Worm (Caenorhabditis elegans) whole organism, L2 larva: ENCODE results near the gene R05H10.3.

Experiments used
- R02D3.7 ChIP-seq: fragments of 150-350 bp; optimal IDR thresholded peaks from 2 replicates; lab custom pipeline; 2014; ENCODE audit warnings: missing biosample characterization, missing genetic modification characterization
- ceh-16 ChIP-seq: fragments of 150-350 bp; optimal IDR thresholded peaks from 2 replicates; lab custom pipeline; 2014; ENCODE audit warnings: missing biosample characterization, missing genetic modification characterization
- ceh-82 ChIP-seq: fragments of 150-350 bp; optimal IDR thresholded peaks from 2 replicates; lab custom pipeline; 2014; ENCODE audit warnings: missing biosample characterization, missing genetic modification characterization
- crh-2 ChIP-seq: sonication (generic microtip); optimal IDR thresholded peaks from 2 replicates; lab custom pipeline; 2017; ENCODE audit warnings: missing biosample characterization, missing genetic modification characterization
- nhr-237 ChIP-seq: fragments of 150-350 bp; optimal IDR thresholded peaks from 2 replicates; lab custom pipeline; 2014; ENCODE audit warnings: missing biosample characterization, missing genetic modification characterization
- nhr-25 ChIP-seq: fragments of 150-350 bp; sonication (generic microtip); optimal IDR thresholded peaks from 3 replicates; lab custom pipeline; 2014; ENCODE audit warnings: missing biosample characterization, missing genetic modification characterization
- sma-9 ChIP-seq, 2 experiments: fragments of 150-350 bp in 1 of 2; sonication (generic microtip) in 1 of 2; optimal IDR thresholded peaks; 2 replicates each; lab custom pipeline; 2014 to 2016; ENCODE audit warnings: missing genetic modification characterization in 2 of 2, mild to moderate bottlenecking in 1 of 2, missing biosample characterization in 1 of 2, missing compliant biosample characterization in 1 of 2, missing genetic modification reagents in 1 of 2, moderate library complexity in 1 of 2
- unc-39 ChIP-seq: fragments of 150-350 bp; optimal IDR thresholded peaks from 2 replicates; lab custom pipeline; 2014; ENCODE audit warnings: missing biosample characterization, missing genetic modification characterization
- unc-62 ChIP-seq: fragments of 150-350 bp; optimal IDR thresholded peaks from 2 replicates; lab custom pipeline; 2014; ENCODE audit warnings: missing biosample characterization, missing genetic modification reagents, missing genetic modification characterization
- ztf-11 ChIP-seq: sonication (generic microtip); optimal IDR thresholded peaks from 2 replicates; lab custom pipeline; 2017; ENCODE audit warnings: missing biosample characterization, missing genetic modification characterization

DNA sequence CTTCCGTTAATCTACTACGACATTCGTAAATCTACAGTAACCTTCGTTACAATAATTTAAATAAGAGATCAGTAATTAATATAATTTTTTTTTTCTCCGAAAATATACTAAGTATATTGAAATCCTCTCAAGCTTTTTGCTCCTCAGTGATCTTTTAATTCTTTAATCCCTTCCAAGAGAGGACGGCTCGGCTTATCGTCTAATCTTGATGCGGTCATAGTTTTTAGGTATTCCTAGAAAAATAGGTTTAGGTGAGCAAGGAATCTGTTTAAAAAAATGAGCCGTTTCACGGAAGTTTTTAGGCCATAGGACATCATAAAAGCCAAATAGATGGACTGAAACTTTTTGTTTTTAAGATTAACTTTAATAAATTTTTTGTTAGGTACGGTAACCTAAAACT lies 37.7 kb upstream of the R05H10.3 start:
- TF ChIP-seq unc-62 (GFP tag; lab: Kevin White, UChicago) (no peak), crh-2 (tag; lab: Kevin White, UChicago) (no peak), ztf-11 (no peak), sma-9 (GFP tag; optimal IDR thresholded peaks at IDR 0.05; lab: Kevin White, UChicago) (no peak), sma-9 (tag; optimal IDR thresholded peaks at IDR 0.05; lab: Kevin White, UChicago) (no peak), R02D3.7 (tag; lab: Kevin White, UChicago) (no peak), ceh-82 (tag; lab: Kevin White, UChicago) (no peak), ceh-16 (no peak), nhr-237 (tag; lab: Kevin White, UChicago) (no peak), unc-39 (tag; lab: Kevin White, UChicago) (no peak), nhr-25 (tag; lab: Kevin White, UChicago) (no peak)
